Fruit fly (Drosophila melanogaster) whole organism, prepupa: ENCODE measurements around the gene Hsp70Aa.
A peak's percentile ranks its signal among the peaks of the same experiment; 100 is the strongest.

Source experiments
- CG10669 ChIP-seq: fragments of 200-800 bp; sonication (Bioruptor generic); optimal IDR thresholded peaks from 3 replicates; lab custom pipeline; 2018; ENCODE audit warnings: missing biosample characterization, mild to moderate bottlenecking, missing genetic modification characterization, moderate library complexity
- CG11762 ChIP-seq: fragments of 200-800 bp; sonication (Bioruptor generic); optimal IDR thresholded peaks from 3 replicates; lab custom pipeline; 2016; ENCODE audit warnings: missing biosample characterization, missing genetic modification characterization; ENCODE audit not compliant: insufficient read depth
- CG11902 ChIP-seq: fragments of 200-800 bp; sonication (Bioruptor generic); optimal IDR thresholded peaks from 3 replicates; lab custom pipeline; 2016; ENCODE audit warnings: missing biosample characterization, missing genetic modification characterization
- CG15336 ChIP-seq: fragments of 200-800 bp; sonication (Bioruptor generic); IDR thresholded peaks from 2 replicates; pipeline ENCODE4 v1.3.6; 2022; ENCODE audit warnings: missing biosample characterization, missing genetic modification characterization
- CG1621 ChIP-seq: fragments of 200-800 bp; sonication (Bioruptor generic); optimal IDR thresholded peaks from 3 replicates; lab custom pipeline; 2018; ENCODE audit warnings: missing biosample characterization, mild to moderate bottlenecking, missing genetic modification characterization
- CG31627 ChIP-seq: fragments of 200-800 bp; sonication (Bioruptor generic); optimal IDR thresholded peaks from 3 replicates; lab custom pipeline; 2016; ENCODE audit warnings: missing biosample characterization, missing genetic modification characterization
- CG32006 ChIP-seq: fragments of 200-800 bp; sonication (Bioruptor generic); optimal IDR thresholded peaks from 3 replicates; lab custom pipeline; 2017; ENCODE audit warnings: missing biosample characterization, mild to moderate bottlenecking, missing genetic modification characterization
- CG34406 ChIP-seq: fragments of 200-800 bp; sonication (Bioruptor generic); optimal IDR thresholded peaks from 3 replicates; lab custom pipeline; 2016; ENCODE audit warnings: missing biosample characterization, missing genetic modification characterization
- CG3919 ChIP-seq: fragments of 200-800 bp; sonication (Bioruptor generic); optimal IDR thresholded peaks from 3 replicates; lab custom pipeline; 2016; ENCODE audit warnings: missing biosample characterization, missing genetic modification characterization
- CG4318 ChIP-seq: fragments of 200-800 bp; sonication (Bioruptor generic); optimal IDR thresholded peaks from 3 replicates; lab custom pipeline; 2017; ENCODE audit warnings: missing biosample characterization, mild to moderate bottlenecking, missing genetic modification characterization
- CG6163 ChIP-seq: fragments of 200-800 bp; sonication (Bioruptor generic); IDR thresholded peaks from 3 replicates; pipeline ENCODE4 v1.3.6; 2022; ENCODE audit warnings: missing biosample characterization, missing genetic modification characterization
- CG6276 ChIP-seq: fragments of 200-800 bp; sonication (Bioruptor generic); optimal IDR thresholded peaks from 2 replicates; lab custom pipeline; 2017; ENCODE audit warnings: missing biosample characterization, mild to moderate bottlenecking, missing genetic modification characterization
- CG6808 ChIP-seq: fragments of 200-800 bp; sonication (Bioruptor generic); optimal IDR thresholded peaks from 3 replicates; lab custom pipeline; 2017; ENCODE audit warnings: missing biosample characterization, missing genetic modification characterization, mild to moderate bottlenecking, moderate library complexity, missing genetic modification reagents
- CG6854 ChIP-seq: fragments of 200-800 bp; sonication (Bioruptor generic); optimal IDR thresholded peaks from 2 replicates; lab custom pipeline; 2017; ENCODE audit warnings: missing biosample characterization, mild to moderate bottlenecking, missing genetic modification characterization
- CG8119 ChIP-seq: fragments of 200-800 bp; sonication (Bioruptor generic); IDR thresholded peaks from 3 replicates; pipeline ENCODE4 v1.3.6; 2022; ENCODE audit warnings: missing biosample characterization, missing genetic modification characterization
- CG8319 ChIP-seq: fragments of 200-800 bp; sonication (Bioruptor generic); optimal IDR thresholded peaks from 3 replicates; lab custom pipeline; 2016; ENCODE audit warnings: missing biosample characterization, missing genetic modification characterization
- CG8632 ChIP-seq: fragments of 200-800 bp; sonication (Bioruptor generic); optimal IDR thresholded peaks from 3 replicates; lab custom pipeline; 2016; ENCODE audit warnings: missing biosample characterization, missing genetic modification characterization
- CG9139 ChIP-seq: fragments of 200-800 bp; sonication (Bioruptor generic); optimal IDR thresholded peaks from 3 replicates; lab custom pipeline; 2017; ENCODE audit warnings: missing biosample characterization, mild to moderate bottlenecking, missing genetic modification characterization
- Eip75B ChIP-seq: fragments of 200-800 bp; sonication (Bioruptor generic); optimal IDR thresholded peaks from 3 replicates; lab custom pipeline; 2016; ENCODE audit warnings: missing biosample characterization, missing genetic modification characterization
- Eip78C ChIP-seq: fragments of 200-800 bp; sonication (Bioruptor generic); peaks from one replicate; lab custom pipeline; 2016; ENCODE audit warnings: missing biosample characterization, missing genetic modification characterization
- Eip93F ChIP-seq: fragments of 200-800 bp; sonication (Bioruptor generic); optimal IDR thresholded peaks from 2 replicates; lab custom pipeline; 2016; ENCODE audit warnings: missing biosample characterization, mild to moderate bottlenecking, missing genetic modification characterization
- Ets96B ChIP-seq: fragments of 200-800 bp; optimal IDR thresholded peaks from 2 replicates; lab custom pipeline; 2019; ENCODE audit warnings: missing biosample characterization, mild to moderate bottlenecking, missing genetic modification characterization, moderate library complexity
- Gug ChIP-seq: fragments of 200-800 bp; sonication (Bioruptor generic); IDR thresholded peaks from 2 replicates; pipeline ENCODE4 v1.3.6; 2022; ENCODE audit warnings: missing biosample characterization, missing genetic modification characterization
- Hr38 ChIP-seq: sonication (Bioruptor generic); optimal IDR thresholded peaks from 2 replicates; lab custom pipeline; 2016; ENCODE audit warnings: missing biosample characterization, missing genetic modification characterization
- Hr4 ChIP-seq: fragments of 200-800 bp; sonication (Bioruptor generic); optimal IDR thresholded peaks from 3 replicates; lab custom pipeline; 2016; ENCODE audit warnings: missing biosample characterization, missing genetic modification characterization
- Lpt ChIP-seq: fragments of 200-800 bp; sonication (Bioruptor generic); optimal IDR thresholded peaks from 3 replicates; lab custom pipeline; 2016; ENCODE audit warnings: missing biosample characterization, missing genetic modification characterization
- Met ChIP-seq: fragments of 200-800 bp; sonication (Bioruptor generic); optimal IDR thresholded peaks from 3 replicates; lab custom pipeline; 2016; ENCODE audit warnings: missing biosample characterization, missing genetic modification characterization
- OdsH ChIP-seq: fragments of 200-800 bp; sonication (Bioruptor generic); optimal IDR thresholded peaks from 3 replicates; lab custom pipeline; 2016; ENCODE audit warnings: missing biosample characterization, missing genetic modification characterization
- Smox ChIP-seq: fragments of 200-800 bp; sonication (Bioruptor generic); optimal IDR thresholded peaks from 3 replicates; lab custom pipeline; 2016; ENCODE audit warnings: missing biosample characterization, missing genetic modification characterization
- Sox102F ChIP-seq: fragments of 200-800 bp; sonication (Bioruptor generic); optimal IDR thresholded peaks from 2 replicates; lab custom pipeline; 2016; ENCODE audit warnings: missing biosample characterization, mild to moderate bottlenecking, missing genetic modification characterization
- Sox14 ChIP-seq: fragments of 200-800 bp; sonication (Bioruptor generic); optimal IDR thresholded peaks from 3 replicates; lab custom pipeline; 2016; ENCODE audit warnings: missing biosample characterization, missing genetic modification characterization
- Sox15 ChIP-seq: fragments of 200-800 bp; sonication (Bioruptor generic); optimal IDR thresholded peaks from 3 replicates; lab custom pipeline; 2016; ENCODE audit warnings: missing biosample characterization, missing genetic modification characterization
- achi ChIP-seq: fragments of 200-800 bp; sonication (Bioruptor generic); optimal IDR thresholded peaks from 3 replicates; lab custom pipeline; 2016; ENCODE audit warnings: missing biosample characterization, missing genetic modification characterization
- acj6 ChIP-seq: fragments of 200-800 bp; sonication (Bioruptor generic); optimal IDR thresholded peaks from 3 replicates; lab custom pipeline; 2016; ENCODE audit warnings: missing biosample characterization, missing genetic modification characterization
- dac ChIP-seq: fragments of 200-800 bp; sonication (Bioruptor generic); optimal IDR thresholded peaks from 2 replicates; lab custom pipeline; 2017; ENCODE audit warnings: missing biosample characterization, mild to moderate bottlenecking, missing genetic modification characterization
- dsx ChIP-seq: fragments of 200-800 bp; optimal IDR thresholded peaks from 3 replicates; lab custom pipeline; 2019; ENCODE audit warnings: missing biosample characterization, mild to moderate bottlenecking, missing genetic modification characterization, moderate library complexity; ENCODE audit not compliant: poor library complexity, severe bottlenecking
- eg ChIP-seq: fragments of 200-800 bp; sonication (Bioruptor generic); IDR thresholded peaks from 3 replicates; pipeline ENCODE4 v1.3.6; 2022; ENCODE audit warnings: missing biosample characterization, missing genetic modification characterization
- fkh ChIP-seq: fragments of 200-800 bp; sonication (Bioruptor generic); optimal IDR thresholded peaks from 3 replicates; lab custom pipeline; 2017; ENCODE audit warnings: missing biosample characterization, mild to moderate bottlenecking, missing genetic modification characterization, moderate library complexity
- lz ChIP-seq: fragments of 200-800 bp; sonication (Bioruptor generic); optimal IDR thresholded peaks from 3 replicates; lab custom pipeline; 2016; ENCODE audit warnings: missing biosample characterization, missing genetic modification characterization
- net ChIP-seq: fragments of 200-800 bp; sonication (Bioruptor generic); optimal IDR thresholded peaks from 3 replicates; lab custom pipeline; 2016; ENCODE audit warnings: missing biosample characterization, missing genetic modification characterization
- salr ChIP-seq, 2 experiments: fragments of 200-800 bp; sonication (Bioruptor generic); optimal IDR thresholded peaks; 3 replicates each; lab custom pipeline; 2016 to 2018; ENCODE audit warnings: missing biosample characterization in 2 of 2, missing genetic modification characterization in 2 of 2, mild to moderate bottlenecking in 1 of 2
- ss ChIP-seq, 2 experiments: fragments of 200-800 bp; sonication (Bioruptor generic); optimal IDR thresholded peaks; 2 replicates in 1 of 2; 3 replicates in 1 of 2; lab custom pipeline; 2017 to 2018; ENCODE audit warnings: mild to moderate bottlenecking in 2 of 2, missing biosample characterization in 2 of 2, missing genetic modification characterization in 2 of 2, moderate library complexity in 1 of 2
- svp ChIP-seq: fragments of 200-800 bp; sonication (Bioruptor generic); peaks from one replicate; lab custom pipeline; 2016; ENCODE audit warnings: missing biosample characterization, missing genetic modification characterization
- vri ChIP-seq: fragments of 200-800 bp; sonication (Bioruptor generic); optimal IDR thresholded peaks from 3 replicates; lab custom pipeline; 2016; ENCODE audit warnings: missing biosample characterization, mild to moderate bottlenecking, missing genetic modification characterization

Gene Hsp70Aa

DNA sequence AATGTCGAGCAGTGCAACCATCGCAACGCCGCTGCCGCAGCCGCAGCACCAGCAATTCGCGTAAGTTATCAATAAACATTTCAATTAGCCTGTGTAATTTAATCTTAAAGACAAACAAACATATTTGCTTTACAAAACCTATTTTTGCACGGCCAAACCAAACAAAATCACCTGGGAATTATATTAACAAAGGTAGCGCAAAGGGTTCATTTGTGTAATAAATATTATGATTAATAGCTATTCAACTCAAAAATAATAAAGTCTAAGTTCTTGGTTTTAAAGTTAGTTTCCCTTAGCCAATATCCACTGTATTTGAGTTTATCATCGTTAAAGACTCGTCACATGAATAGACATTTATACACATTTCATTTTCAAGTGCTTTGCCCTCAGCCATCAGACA lies 12.9 kb upstream of the Hsp70Aa start (continued):
- TF ChIP-seq Ets96B (tag; lab: Kevin White, UChicago) (peak; percentile 7), CG8119 (GFP tag; lab: Robert Waterston, UW) (peak; percentile 70), CG6276 (GFP tag; lab: Kevin White, UChicago) (peak; percentile 70), Lpt (GFP tag; lab: Kevin White, UChicago) (peak; percentile 37), CG6163 (GFP tag; lab: Robert Waterston, UW) (peak; percentile 57; the same call in 2 of the 3 replicates), eg (GFP tag; lab: Robert Waterston, UW) (peak; percentile 56; the same call in 1 of the 3 replicates)
- TF ChIP-seq, all 60 proteins: peak for 21

DNA sequence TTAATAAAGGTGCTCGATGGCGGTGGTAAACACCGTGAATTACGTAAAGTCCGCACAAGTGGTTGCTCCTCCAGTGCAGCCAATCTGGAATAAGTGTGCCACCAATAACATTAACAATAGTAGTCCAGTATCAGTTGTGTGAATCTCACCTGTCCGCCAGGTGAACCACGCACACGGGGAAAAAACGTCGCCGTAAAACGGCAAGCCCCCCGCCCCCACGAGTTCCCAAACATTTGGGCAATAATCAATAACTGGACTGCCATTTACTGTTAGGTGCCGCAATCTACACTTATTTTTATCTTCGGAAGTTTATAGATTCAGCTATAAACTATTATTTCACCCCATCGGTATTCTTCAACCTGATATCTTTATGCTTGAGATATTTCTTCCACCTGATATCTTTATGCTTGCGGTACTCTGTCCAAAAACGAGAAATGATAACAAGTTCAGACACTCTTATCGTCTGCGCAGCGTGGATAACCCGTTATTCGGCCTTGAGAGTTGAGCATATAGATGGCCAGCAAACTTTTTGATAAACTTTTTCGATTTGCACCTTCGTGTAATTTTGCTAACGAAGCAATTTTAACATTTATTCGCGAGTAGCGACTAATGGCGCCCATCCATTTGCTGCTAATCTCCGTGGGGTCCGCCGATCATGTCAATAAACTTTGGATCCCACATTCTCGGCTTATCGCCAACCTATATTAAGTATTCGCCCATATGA lies 11.8 kb upstream of the Hsp70Aa start:
- peak; percentile 68 for TF ChIP-seq Eip78C (GFP tag; lab: Kevin White, UChicago)
- TF ChIP-seq salr (GFP tag; optimal IDR thresholded peaks at IDR 0.05; lab: Kevin White, UChicago), result no peak
- no peak for TF ChIP-seq CG8119 (GFP tag; lab: Robert Waterston, UW)
- peak; percentile 38 for TF ChIP-seq fkh (GFP tag; lab: Kevin White, UChicago)
- no peak for TF ChIP-seq dsx (GFP tag; lab: Kevin White, UChicago)
- TF ChIP-seq CG4318 (GFP tag; lab: Kevin White, UChicago), result no peak
- no peak for TF ChIP-seq CG1621
- TF ChIP-seq CG8319 (GFP tag; lab: Kevin White, UChicago), result no peak
- peak; percentile 46 for TF ChIP-seq vri (GFP tag; lab: Kevin White, UChicago)
- TF ChIP-seq CG8632, result no peak
- peak; percentile 86 for TF ChIP-seq svp (GFP tag; lab: Kevin White, UChicago)

DNA sequence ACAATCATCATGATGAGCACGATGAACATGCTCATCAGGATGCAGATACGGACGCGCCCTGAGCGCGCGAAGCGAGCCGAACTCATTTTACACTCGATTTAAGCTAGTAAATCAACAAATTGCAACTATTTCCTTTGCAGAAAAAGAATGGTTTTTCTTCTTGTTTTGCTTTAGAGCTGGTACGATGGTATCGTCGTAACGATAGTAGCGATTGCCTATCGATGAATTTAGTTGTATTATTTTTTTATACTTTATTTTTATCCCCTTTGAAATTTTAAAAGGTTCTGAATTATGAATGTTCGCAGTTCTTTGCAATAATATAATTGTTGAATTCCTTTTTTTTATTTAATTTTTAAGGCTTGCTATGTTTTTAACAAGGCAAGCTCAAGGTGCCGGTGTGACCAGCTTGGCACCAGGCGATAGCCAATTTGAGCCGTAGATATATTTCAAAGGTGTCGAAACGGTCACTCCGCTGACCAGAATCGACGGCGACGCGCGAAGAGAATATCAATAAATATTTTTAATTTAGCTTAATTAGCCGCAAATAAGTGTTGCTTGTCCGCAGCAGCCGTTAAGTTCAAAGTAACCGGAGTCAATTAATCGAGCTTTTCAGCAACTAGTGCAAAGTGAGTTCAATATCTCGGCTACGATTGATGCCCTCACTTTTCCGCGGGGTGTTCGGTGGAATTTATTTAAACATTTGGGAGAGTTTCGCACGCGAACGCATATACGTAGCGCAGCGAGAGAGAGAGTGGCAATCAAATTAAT lies 11.1 kb upstream of the Hsp70Aa start, which contains the start of the genes CG12213 and GC1:
Gene CG12213 (minus strand): TSS at position 430 of the 768 bp plus-strand sequence.
Gene GC1 (plus strand): TSS at position 447 of the 768 bp plus-strand sequence.
- TF ChIP-seq CG11902 (GFP tag; lab: Kevin White, UChicago), result no peak
- peak; percentile 27 for TF ChIP-seq Sox14 (GFP tag; lab: Kevin White, UChicago)
- TF ChIP-seq CG6276 (GFP tag; lab: Kevin White, UChicago), result no peak
- TF ChIP-seq CG6854 (GFP tag; lab: Kevin White, UChicago), result peak; percentile 2
- TF ChIP-seq salr (GFP tag; optimal IDR thresholded peaks at IDR 0.05; lab: Kevin White, UChicago), result no peak
- TF ChIP-seq ss (GFP tag; optimal IDR thresholded peaks at IDR 0.05; lab: Kevin White, UChicago), result peak in 1 of 2 experiments; percentile 11
- peak; percentile 24 for TF ChIP-seq lz (GFP tag; lab: Kevin White, UChicago)
- TF ChIP-seq CG9139, result no peak
- peak; percentile 40 for TF ChIP-seq Met (GFP tag; lab: Kevin White, UChicago)
- TF ChIP-seq Sox15, result no peak
- no peak for TF ChIP-seq net
- peak; percentile 30 for TF ChIP-seq CG32006 (GFP tag; lab: Kevin White, UChicago)
- TF ChIP-seq CG34406 (GFP tag; lab: Kevin White, UChicago), result no peak
- TF ChIP-seq CG11762, result no peak
- TF ChIP-seq CG8119 (GFP tag; lab: Robert Waterston, UW), result no peak
- peak; percentile 9 for TF ChIP-seq CG6808
- TF ChIP-seq CG1621, result no peak
- no peak for TF ChIP-seq CG8632
- TF ChIP-seq dac (GFP tag; lab: Kevin White, UChicago), result no peak
- TF ChIP-seq CG8319 (GFP tag; lab: Kevin White, UChicago), result no peak
- peak; percentile 15 for TF ChIP-seq achi
- TF ChIP-seq CG3919, result peak; percentile 33
- no peak for TF ChIP-seq acj6 (GFP tag; lab: Kevin White, UChicago)
- no peak for TF ChIP-seq Gug
- TF ChIP-seq Eip93F (GFP tag; lab: Kevin White, UChicago), result peak; percentile 56
- TF ChIP-seq eg (GFP tag; lab: Robert Waterston, UW), result peak; percentile 46; the same call in 1 of the 3 replicates
- TF ChIP-seq Eip75B (GFP tag; lab: Kevin White, UChicago), result peak; percentile 40
- no peak; the same call in 1 of the 2 replicates for TF ChIP-seq CG15336 (GFP tag; lab: Robert Waterston, UW)
- TF ChIP-seq Sox102F (GFP tag; lab: Kevin White, UChicago), result no peak
- peak; percentile 24 for TF ChIP-seq OdsH
- TF ChIP-seq CG10669 (GFP tag; lab: Kevin White, UChicago), result no peak
- no peak for TF ChIP-seq Smox (GFP tag; lab: Kevin White, UChicago)
- TF ChIP-seq Hr4 (GFP tag; lab: Kevin White, UChicago), result peak; percentile 20
- no peak for TF ChIP-seq Hr38 (GFP tag; lab: Kevin White, UChicago)
- TF ChIP-seq vri (GFP tag; lab: Kevin White, UChicago), result peak; percentile 33
- TF ChIP-seq CG31627 (GFP tag; lab: Kevin White, UChicago), result peak; percentile 16
